Fruit fly (Drosophila melanogaster) S2 (cell line): Measurements from ENCODE around the gene tara.
A peak's percentile ranks its signal among the peaks of the same experiment; 100 is the strongest.

Source experiments
- CG8478 ChIP-seq: fragments of >200 bp; optimal IDR thresholded peaks from 2 replicates; lab custom pipeline; 2018
- CTCF ChIP-seq, 2 experiments: fragments of >200 bp; optimal IDR thresholded peaks; 2 replicates each; lab custom pipeline; 2018

- TF ChIP-seq CG8478 (lab: Kevin White, UChicago) (no peak), CTCF (optimal IDR thresholded peaks at IDR 0.05; lab: Kevin White, UChicago) (peak in 1 of 2 experiments; percentile 2)
These were observed 11.5 kb downstream of the tara start for dm6 chr3R:16236713-16237641.
